Worm (Caenorhabditis elegans): Measurements from ENCODE around the gene F46F2.5.

- TF ChIP-seq ref-1 (GFP tag; conservative IDR thresholded peaks at IDR 0.05) (no peak), tab-1 (GFP tag; IDR thresholded peaks at IDR 0.05) (no peak), flt-1 (GFP tag; IDR thresholded peaks at IDR 0.05) (0 out of 2 replicates have a peak, but pooled peaks have one; percentile 40), klf-2 (GFP tag; conservative IDR thresholded peaks at IDR 0.05) (no peak), cog-1 (tag; optimal IDR thresholded peaks at IDR 0.05) (peak; percentile 66), ztf-23 (GFP tag; IDR thresholded peaks at IDR 0.05) (no peak), med-1 (GFP tag; optimal IDR thresholded peaks at IDR 0.05; ENCODE audit: insufficient read depth) (no peak)
Observed at ce11 chrX:15276774-15277173, 14.3 kb downstream of the F46F2.5 start.
